Worm (Caenorhabditis elegans) whole organism, young adult: Measurements from ENCODE around the gene col-103.

Experiments
- B0019.2 ChIP-seq: fragments of 200-800 bp; sonication (Bioruptor generic); conservative IDR thresholded peaks from 2 replicates; pipeline ENCODE4 v1.3.6; 2022; ENCODE audit warnings: missing genetic modification reagents, missing genetic modification characterization, missing compliant biosample characterization
- D2030.7 ChIP-seq: fragments of 200-800 bp; sonication (Bioruptor generic); IDR thresholded peaks from 2 replicates; pipeline ENCODE4 v1.3.6; 2022; ENCODE audit warnings: missing genetic modification reagents, missing genetic modification characterization, missing compliant biosample characterization
- F22D6.2 ChIP-seq: sonication (generic microtip); optimal IDR thresholded peaks from 2 replicates; lab custom pipeline; 2016; ENCODE audit warnings: mild to moderate bottlenecking, missing genetic modification characterization, missing compliant biosample characterization
- F49E8.2 ChIP-seq: sonication (generic microtip); optimal IDR thresholded peaks from 3 replicates; lab custom pipeline; 2017; ENCODE audit warnings: missing genetic modification characterization, mild to moderate bottlenecking, missing compliant biosample characterization, antibody characterized with exemption, moderate library complexity; ENCODE audit not compliant: insufficient read depth
- F52B5.7 ChIP-seq: sonication (generic microtip); optimal IDR thresholded peaks from 2 replicates; lab custom pipeline; 2016; ENCODE audit warnings: mild to moderate bottlenecking, missing genetic modification characterization, missing compliant biosample characterization
- F55B11.4 ChIP-seq: sonication (generic microtip); optimal IDR thresholded peaks from 2 replicates; lab custom pipeline; 2016; ENCODE audit warnings: missing compliant biosample characterization, missing genetic modification characterization, borderline replicate concordance; ENCODE audit not compliant: insufficient read depth
- F57A8.1 ChIP-seq: fragments of 200-800 bp; sonication (Bioruptor generic); optimal IDR thresholded peaks from 2 replicates; lab custom pipeline; 2018; ENCODE audit warnings: mild to moderate bottlenecking, missing genetic modification characterization, moderate library complexity, missing compliant biosample characterization
- K11D2.4 ChIP-seq: fragments of 200-800 bp; sonication (Bioruptor generic); IDR thresholded peaks from 2 replicates; pipeline ENCODE4 v1.3.6; 2022; ENCODE audit warnings: missing genetic modification reagents, missing genetic modification characterization, missing compliant biosample characterization
- K12H6.12 ChIP-seq: fragments of 200-800 bp; sonication (Bioruptor generic); optimal IDR thresholded peaks from 2 replicates; lab custom pipeline; 2018; ENCODE audit warnings: mild to moderate bottlenecking, missing genetic modification characterization, missing compliant biosample characterization
- Y53F4B.3 ChIP-seq: fragments of 200-800 bp; sonication (Bioruptor generic); IDR thresholded peaks from 2 replicates; pipeline ENCODE4 v1.3.6; 2022; ENCODE audit warnings: missing genetic modification reagents, missing genetic modification characterization, missing compliant biosample characterization
- ZK185.1 ChIP-seq: sonication (generic microtip); optimal IDR thresholded peaks from 2 replicates; lab custom pipeline; 2016; ENCODE audit warnings: mild to moderate bottlenecking, missing genetic modification characterization, missing compliant biosample characterization; ENCODE audit not compliant: poor library complexity, severe bottlenecking
- ama-1 ChIP-seq, 3 experiments: fragments of 150-350 bp in 1 of 3; sonication (generic microtip) in 2 of 3; optimal IDR thresholded peaks; 2 replicates each; lab custom pipeline; 2014 to 2018; ENCODE audit warnings: missing biosample characterization in 2 of 3, missing genetic modification characterization in 2 of 3, missing genetic modification reagents in 2 of 3
- atf-7 ChIP-seq: sonication (generic microtip); optimal IDR thresholded peaks from 2 replicates; lab custom pipeline; 2017; ENCODE audit warnings: mild to moderate bottlenecking, missing genetic modification characterization, missing compliant biosample characterization
- cebp-1 ChIP-seq, 2 experiments: fragments of 200-800 bp in 1 of 2; sonication (Bioruptor generic) in 1 of 2; sonication (generic microtip) in 1 of 2; IDR thresholded peaks in 1 of 2; optimal IDR thresholded peaks in 1 of 2; 2 replicates each; pipeline versions ENCODE4 v1.3.6 to Lab custom; 2017 to 2022; ENCODE audit warnings: missing compliant biosample characterization in 2 of 2, missing genetic modification characterization in 2 of 2, mild to moderate bottlenecking in 1 of 2, missing genetic modification reagents in 1 of 2, moderate library complexity in 1 of 2
- ceh-100 ChIP-seq: fragments of 200-800 bp; sonication (Bioruptor generic); IDR thresholded peaks from 2 replicates; pipeline ENCODE4 v1.3.6; 2022; ENCODE audit warnings: missing genetic modification reagents, missing genetic modification characterization, missing compliant biosample characterization
- ceh-40 ChIP-seq: fragments of 200-800 bp; sonication (Bioruptor generic); IDR thresholded peaks from 2 replicates; pipeline ENCODE4 v1.3.6; 2022; ENCODE audit warnings: missing genetic modification characterization, missing compliant biosample characterization
- ceh-58 ChIP-seq: fragments of 200-800 bp; sonication (Bioruptor generic); IDR thresholded peaks from 2 replicates; pipeline ENCODE4 v1.3.6; 2022; ENCODE audit warnings: missing genetic modification characterization, missing compliant biosample characterization
- ceh-91 ChIP-seq: fragments of 200-800 bp; sonication (Bioruptor generic); IDR thresholded peaks from 2 replicates; pipeline ENCODE4 v1.3.6; 2022; ENCODE audit warnings: missing genetic modification reagents, missing genetic modification characterization, missing compliant biosample characterization
- dox-1 ChIP-seq: fragments of 200-800 bp; sonication (Bioruptor generic); IDR thresholded peaks from 2 replicates; pipeline ENCODE4 v1.3.6; 2022; ENCODE audit warnings: missing genetic modification reagents, missing genetic modification characterization, missing compliant biosample characterization
- efl-1 ChIP-seq: fragments of 150-350 bp; optimal IDR thresholded peaks from 2 replicates; lab custom pipeline; 2014; ENCODE audit warnings: missing biosample characterization, missing genetic modification reagents, missing genetic modification characterization
- ets-4 ChIP-seq: fragments of 200-800 bp; sonication (Bioruptor generic); optimal IDR thresholded peaks from 2 replicates; lab custom pipeline; 2018; ENCODE audit warnings: mild to moderate bottlenecking, missing genetic modification characterization, missing compliant biosample characterization
- fkh-3 ChIP-seq: sonication (generic microtip); optimal IDR thresholded peaks from 2 replicates; lab custom pipeline; 2016; ENCODE audit warnings: mild to moderate bottlenecking, missing genetic modification characterization, missing compliant biosample characterization
- hlh-26 ChIP-seq: fragments of 200-800 bp; sonication (Bioruptor generic); conservative IDR thresholded peaks from 2 replicates; pipeline ENCODE4 v1.3.6; 2022; ENCODE audit warnings: missing genetic modification reagents, missing genetic modification characterization, missing compliant biosample characterization
- hmg-20 ChIP-seq: fragments of 200-800 bp; sonication (Bioruptor generic); IDR thresholded peaks from 2 replicates; pipeline ENCODE4 v1.3.6; 2022; ENCODE audit warnings: missing genetic modification reagents, missing genetic modification characterization, missing compliant biosample characterization
- hrde-1 ChIP-seq: sonication (generic microtip); optimal IDR thresholded peaks from 2 replicates; lab custom pipeline; 2016; ENCODE audit warnings: missing genetic modification characterization, mild to moderate bottlenecking, missing compliant biosample characterization, moderate library complexity, missing genotype, missing genetic modification reagents, borderline replicate concordance
- lin-54 ChIP-seq: fragments of 200-800 bp; sonication (Bioruptor generic); optimal IDR thresholded peaks from 2 replicates; lab custom pipeline; 2018; ENCODE audit warnings: mild to moderate bottlenecking, missing genetic modification characterization, missing compliant biosample characterization
- lsl-1 ChIP-seq: fragments of 200-800 bp; sonication (Bioruptor generic); optimal IDR thresholded peaks from 2 replicates; lab custom pipeline; 2018; ENCODE audit warnings: mild to moderate bottlenecking, missing genetic modification characterization, moderate library complexity, missing compliant biosample characterization
- madf-3 ChIP-seq: fragments of 200-800 bp; sonication (Bioruptor generic); IDR thresholded peaks from 2 replicates; pipeline ENCODE4 v1.3.6; 2022; ENCODE audit warnings: missing genetic modification reagents, missing genetic modification characterization, missing compliant biosample characterization
- madf-6 ChIP-seq: fragments of 200-800 bp; sonication (Bioruptor generic); IDR thresholded peaks from 2 replicates; pipeline ENCODE4 v1.3.6; 2022; ENCODE audit warnings: missing genetic modification reagents, missing genetic modification characterization, missing compliant biosample characterization
- madf-8 ChIP-seq: fragments of 200-800 bp; sonication (Bioruptor generic); conservative IDR thresholded peaks from 2 replicates; pipeline ENCODE4 v1.3.6; 2022; ENCODE audit warnings: missing genetic modification reagents, missing genetic modification characterization, missing compliant biosample characterization
- mcd-1 ChIP-seq: fragments of 200-800 bp; sonication (Bioruptor generic); IDR thresholded peaks from 2 replicates; pipeline ENCODE4 v1.3.6; 2022; ENCODE audit warnings: missing genetic modification reagents, missing genetic modification characterization, missing compliant biosample characterization
- nhr-80 ChIP-seq: sonication (generic microtip); optimal IDR thresholded peaks from 2 replicates; lab custom pipeline; 2016; ENCODE audit warnings: missing genetic modification characterization, missing compliant biosample characterization
- pbrm-1 ChIP-seq: fragments of 200-800 bp; sonication (Bioruptor generic); IDR thresholded peaks from 2 replicates; pipeline ENCODE4 v1.3.6; 2022; ENCODE audit warnings: missing genetic modification reagents, missing genetic modification characterization, missing compliant biosample characterization
- snpc-1.3 ChIP-seq: sonication (generic microtip); optimal IDR thresholded peaks from 2 replicates; lab custom pipeline; 2017; ENCODE audit warnings: missing genetic modification characterization, mild to moderate bottlenecking, missing compliant biosample characterization, antibody characterized with exemption, moderate library complexity, missing genotype, missing genetic modification reagents; ENCODE audit not compliant: insufficient read depth
- snpc-3.4 ChIP-seq: sonication (generic microtip); optimal IDR thresholded peaks from 2 replicates; lab custom pipeline; 2017; ENCODE audit warnings: missing genetic modification characterization, mild to moderate bottlenecking, missing compliant biosample characterization, antibody characterized with exemption, moderate library complexity, missing genotype, missing genetic modification reagents
- snpc-4 ChIP-seq, 5 experiments: fragments of 150-350 bp in 1 of 5; sonication (generic microtip) in 4 of 5; optimal IDR thresholded peaks; 2 replicates each; lab custom pipeline; 2014 to 2018; ENCODE audit warnings: missing genetic modification characterization in 5 of 5, missing biosample characterization in 3 of 5, antibody characterized with exemption in 2 of 5, mild to moderate bottlenecking in 2 of 5, missing compliant biosample characterization in 2 of 5, missing genotype in 2 of 5, moderate library complexity in 2 of 5, missing genetic modification reagents in 1 of 5
- tlf-1 ChIP-seq: fragments of 200-800 bp; sonication (Bioruptor generic); optimal IDR thresholded peaks from 2 replicates; lab custom pipeline; 2018; ENCODE audit warnings: mild to moderate bottlenecking, missing genetic modification characterization, missing compliant biosample characterization
- ztf-26 ChIP-seq: sonication (generic microtip); optimal IDR thresholded peaks from 2 replicates; lab custom pipeline; 2017; ENCODE audit warnings: missing genetic modification characterization, missing compliant biosample characterization
- ztf-28 ChIP-seq: fragments of 200-800 bp; sonication (Bioruptor generic); IDR thresholded peaks from 2 replicates; pipeline ENCODE4 v1.3.6; 2022; ENCODE audit warnings: missing genetic modification reagents, missing genetic modification characterization, missing compliant biosample characterization

Gene col-103

DNA sequence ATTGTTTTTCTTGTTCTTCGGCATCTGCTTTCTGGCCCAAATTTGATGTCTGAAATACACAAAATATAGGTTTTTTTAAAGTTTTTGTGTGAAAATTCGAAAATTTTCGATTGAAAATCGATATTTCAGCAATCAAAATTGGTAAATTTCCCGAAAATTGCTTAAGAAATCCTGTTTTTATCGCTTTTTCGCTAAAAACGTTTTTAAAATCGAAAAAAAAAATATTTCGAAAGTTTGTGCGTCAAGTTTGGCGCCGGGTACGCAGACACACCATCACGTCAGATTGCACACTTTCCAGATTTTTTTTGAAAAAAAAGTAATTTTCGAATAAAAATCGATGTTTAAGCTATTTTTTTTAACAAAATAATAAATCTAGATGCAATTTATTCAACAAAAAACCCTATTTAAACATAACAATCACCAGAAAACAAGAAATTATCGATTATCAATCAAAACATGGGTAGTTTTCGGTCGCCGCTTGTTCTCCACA lies 31.9 kb upstream of the col-103 start, which contains the start of gene skr-18 (continued):
- TF ChIP-seq ceh-58 (GFP tag; lab: Robert Waterston, UW) = no peak
- no peak for TF ChIP-seq efl-1 (GFP tag; lab: Kevin White, UChicago)
- TF ChIP-seq mcd-1 (GFP tag; lab: Robert Waterston, UW) = peak; percentile 55; the same call in 1 of the 2 replicates
- no peak for TF ChIP-seq madf-3 (GFP tag; lab: Robert Waterston, UW)
- no peak for TF ChIP-seq ama-1 (optimal IDR thresholded peaks at IDR 0.05; lab: Kevin White, UChicago)
- TF ChIP-seq ama-1 (GFP tag; optimal IDR thresholded peaks at IDR 0.05; lab: Kevin White, UChicago) = no peak
- TF ChIP-seq ztf-28 (GFP tag; lab: Robert Waterston, UW) = no peak
- TF ChIP-seq snpc-4 (GFP tag; optimal IDR thresholded peaks at IDR 0.05; lab: Kevin White, UChicago) = no peak
- peak in 1 of 4 experiments; percentile 22 for TF ChIP-seq snpc-4 (tag; optimal IDR thresholded peaks at IDR 0.05; lab: Kevin White, UChicago)
- no peak for TF ChIP-seq ceh-91
- TF ChIP-seq madf-6 (GFP tag; lab: Robert Waterston, UW) = peak; percentile 65
- TF ChIP-seq ztf-26 (tag; lab: Kevin White, UChicago) = no peak
- no peak for TF ChIP-seq snpc-3.4 (tag; lab: Kevin White, UChicago)
- no peak for TF ChIP-seq ets-4 (GFP tag; lab: Kevin White, UChicago)
- TF ChIP-seq D2030.7 (GFP tag; lab: Robert Waterston, UW) = peak; percentile 28
- no peak for TF ChIP-seq ceh-40 (GFP tag; lab: Robert Waterston, UW)
- TF ChIP-seq pbrm-1 (GFP tag; lab: Robert Waterston, UW) = no peak
- TF ChIP-seq dox-1 = no peak
- no peak for TF ChIP-seq B0019.2
- TF ChIP-seq cebp-1 (GFP tag; IDR thresholded peaks at IDR 0.05; lab: Robert Waterston, UW) = no peak
- TF ChIP-seq cebp-1 (tag; optimal IDR thresholded peaks at IDR 0.05; lab: Kevin White, UChicago) = peak; percentile 12
- peak; percentile 55 for TF ChIP-seq F49E8.2 (tag; lab: Kevin White, UChicago)
- no peak for TF ChIP-seq F52B5.7
- TF ChIP-seq hrde-1 (tag; lab: Kevin White, UChicago) = no peak
- TF ChIP-seq K11D2.4 (GFP tag; lab: Robert Waterston, UW) = no peak
- no peak for TF ChIP-seq nhr-80 (tag; lab: Kevin White, UChicago)
- TF ChIP-seq fkh-3 (tag; lab: Kevin White, UChicago) = no peak
- no peak for TF ChIP-seq madf-8 (GFP tag; lab: Robert Waterston, UW)
- peak; percentile 2 for TF ChIP-seq lin-54 (GFP tag; lab: Kevin White, UChicago)
- TF ChIP-seq ZK185.1 (tag; lab: Kevin White, UChicago) = no peak
- TF ChIP-seq F57A8.1 = no peak
- peak; percentile 44 for TF ChIP-seq ceh-100 (GFP tag; lab: Robert Waterston, UW)
- no peak for TF ChIP-seq F55B11.4 (tag; lab: Kevin White, UChicago)
- no peak for TF ChIP-seq tlf-1 (GFP tag; lab: Kevin White, UChicago)
- TF ChIP-seq atf-7 = no peak
- no peak for TF ChIP-seq K12H6.12

DNA sequence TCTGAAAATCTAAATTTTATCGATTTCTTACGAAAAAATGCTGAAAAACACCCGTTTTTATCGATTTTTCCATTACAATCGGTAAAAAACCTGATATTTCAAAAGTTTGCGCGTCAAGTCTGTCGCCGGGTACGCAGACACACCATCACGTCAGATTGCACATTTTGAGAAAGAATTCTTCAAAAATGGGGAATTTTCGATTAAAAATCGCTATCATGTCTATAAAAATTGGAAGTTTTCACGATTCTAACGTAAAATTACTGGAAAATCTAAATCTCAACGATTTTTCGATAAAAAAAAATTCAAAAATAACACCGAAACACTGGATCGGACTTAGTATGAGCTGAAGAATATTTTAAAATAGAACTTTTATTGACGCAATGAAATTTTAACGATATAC lies 30.8 kb upstream of the col-103 start, which contains the start of gene F56B3.4:
Gene F56B3.4 (minus strand): TSS at position 1 of the 400 bp plus-strand sequence.
- no peak for TF ChIP-seq hlh-26 (GFP tag; lab: Robert Waterston, UW)
- peak; percentile 8 for TF ChIP-seq lin-54 (GFP tag; lab: Kevin White, UChicago)
- peak; percentile 57 for TF ChIP-seq snpc-1.3 (tag; lab: Kevin White, UChicago)
- peak; percentile 17; the same call in 1 of the 2 replicates for TF ChIP-seq D2030.7 (GFP tag; lab: Robert Waterston, UW)
- TF ChIP-seq snpc-4 (GFP tag; optimal IDR thresholded peaks at IDR 0.05; lab: Kevin White, UChicago) = peak; percentile 22
- no peak for TF ChIP-seq snpc-4 (tag; optimal IDR thresholded peaks at IDR 0.05; lab: Kevin White, UChicago)
- TF ChIP-seq Y53F4B.3 (GFP tag; lab: Robert Waterston, UW) = no peak
- peak; percentile 16 for TF ChIP-seq lsl-1 (GFP tag; lab: Kevin White, UChicago)
- no peak for TF ChIP-seq F22D6.2 (tag; lab: Kevin White, UChicago)
- TF ChIP-seq hrde-1 (tag; lab: Kevin White, UChicago) = peak; percentile 15
- peak; percentile 43; the same call in 1 of the 2 replicates for TF ChIP-seq madf-6 (GFP tag; lab: Robert Waterston, UW)
- TF ChIP-seq snpc-3.4 (tag; lab: Kevin White, UChicago) = peak; percentile 32
- TF ChIP-seq hmg-20 = no peak
- TF ChIP-seq, all 124 proteins: peak for 8
